Worm (Caenorhabditis elegans) whole organism, L3 larva: ENCODE measurements around the gene srx-108.

Source experiments
- R02D3.7 ChIP-seq: fragments of 150-350 bp; optimal IDR thresholded peaks from 2 replicates; lab custom pipeline; 2014; ENCODE audit warnings: missing biosample characterization, missing genetic modification characterization
- ZK546.5 ChIP-seq: sonication (generic microtip); optimal IDR thresholded peaks from 2 replicates; lab custom pipeline; 2017; ENCODE audit warnings: missing biosample characterization, missing genetic modification characterization
- aly-2 ChIP-seq: fragments of 150-350 bp; optimal IDR thresholded peaks from 2 replicates; lab custom pipeline; 2014; ENCODE audit warnings: missing biosample characterization, missing genetic modification characterization
- ama-1 ChIP-seq: fragments of 150-350 bp; optimal IDR thresholded peaks from 2 replicates; lab custom pipeline; 2018
- ceh-16 ChIP-seq: sonication (generic microtip); optimal IDR thresholded peaks from 2 replicates; lab custom pipeline; 2017; ENCODE audit warnings: missing biosample characterization, missing genetic modification characterization
- ceh-28 ChIP-seq: fragments of 150-350 bp; optimal IDR thresholded peaks from 2 replicates; lab custom pipeline; 2014; ENCODE audit warnings: missing biosample characterization, missing genetic modification reagents, missing genetic modification characterization
- ceh-82 ChIP-seq: fragments of 150-350 bp; optimal IDR thresholded peaks from 2 replicates; lab custom pipeline; 2014; ENCODE audit warnings: missing biosample characterization, missing genetic modification characterization
- ceh-9 ChIP-seq: sonication (generic microtip); optimal IDR thresholded peaks from 2 replicates; lab custom pipeline; 2018; ENCODE audit warnings: missing biosample characterization, missing genetic modification characterization
- daf-12 ChIP-seq: fragments of 150-350 bp; optimal IDR thresholded peaks from 2 replicates; lab custom pipeline; 2014; ENCODE audit warnings: missing biosample characterization, missing genetic modification reagents, missing genetic modification characterization
- egl-27 ChIP-seq: sonication (generic microtip); optimal IDR thresholded peaks from 4 replicates; lab custom pipeline; 2017; ENCODE audit warnings: missing biosample characterization, missing genetic modification reagents, missing genetic modification characterization
- egl-5 ChIP-seq: fragments of 150-350 bp; optimal IDR thresholded peaks from 2 replicates; lab custom pipeline; 2017; ENCODE audit warnings: missing biosample characterization, missing genetic modification reagents, missing genetic modification characterization, inconsistent platforms
- elt-1 ChIP-seq: fragments of 150-350 bp; optimal IDR thresholded peaks from 2 replicates; lab custom pipeline; 2014; ENCODE audit warnings: missing biosample characterization, missing genetic modification characterization
- elt-2 ChIP-seq: sonication (generic microtip); optimal IDR thresholded peaks from 2 replicates; lab custom pipeline; 2016; ENCODE audit warnings: missing genetic modification reagents, mild to moderate bottlenecking, missing genetic modification characterization, missing compliant biosample characterization
- elt-3 ChIP-seq, 3 experiments: fragments of 150-350 bp in 1 of 3; sonication (generic microtip) in 2 of 3; optimal IDR thresholded peaks; 2 replicates in 2 of 3; 4 replicates in 1 of 3; lab custom pipeline; 2014 to 2017; ENCODE audit warnings: missing biosample characterization in 3 of 3, missing genetic modification characterization in 3 of 3
- eor-1 ChIP-seq, 2 experiments: fragments of 150-350 bp; optimal IDR thresholded peaks; 2 replicates each; lab custom pipeline; 2014 to 2018; ENCODE audit warnings: missing biosample characterization in 2 of 2, missing genetic modification characterization in 2 of 2
- fkh-10 ChIP-seq: sonication (generic microtip); optimal IDR thresholded peaks from 2 replicates; lab custom pipeline; 2017; ENCODE audit warnings: missing biosample characterization, missing genetic modification reagents, missing genetic modification characterization
- fkh-2 ChIP-seq: fragments of 150-350 bp; optimal IDR thresholded peaks from 2 replicates; lab custom pipeline; 2014; ENCODE audit warnings: missing biosample characterization, missing genetic modification reagents, missing genetic modification characterization
- fos-1 ChIP-seq: fragments of 150-350 bp; optimal IDR thresholded peaks from 2 replicates; lab custom pipeline; 2014; ENCODE audit warnings: missing biosample characterization, missing genetic modification characterization
- hmg-11 ChIP-seq: sonication (generic microtip); optimal IDR thresholded peaks from 2 replicates; lab custom pipeline; 2016; ENCODE audit warnings: missing genetic modification characterization, missing compliant biosample characterization
- jun-1 ChIP-seq: fragments of 150-350 bp; optimal IDR thresholded peaks from 2 replicates; lab custom pipeline; 2014; ENCODE audit warnings: missing biosample characterization, missing genetic modification reagents, missing genetic modification characterization
- lin-15B ChIP-seq: fragments of 150-350 bp; optimal IDR thresholded peaks from 2 replicates; lab custom pipeline; 2014; ENCODE audit warnings: missing biosample characterization, missing genetic modification characterization
- lin-39 ChIP-seq: fragments of 150-350 bp; optimal IDR thresholded peaks from 2 replicates; lab custom pipeline; 2018; ENCODE audit warnings: missing biosample characterization, missing genetic modification reagents, missing genetic modification characterization
- lsy-12 ChIP-seq: sonication (generic microtip); optimal IDR thresholded peaks from 2 replicates; lab custom pipeline; 2016; ENCODE audit warnings: mild to moderate bottlenecking, missing genetic modification characterization, missing compliant biosample characterization
- mdl-1 ChIP-seq: fragments of 150-350 bp; optimal IDR thresholded peaks from 2 replicates; lab custom pipeline; 2014; ENCODE audit warnings: missing biosample characterization, missing genetic modification characterization
- mml-1 ChIP-seq: fragments of 150-350 bp; sonication (generic microtip); optimal IDR thresholded peaks from 3 replicates; lab custom pipeline; 2014; ENCODE audit warnings: missing biosample characterization, missing genetic modification characterization
- nfya-1 ChIP-seq: sonication (generic microtip); optimal IDR thresholded peaks from 2 replicates; lab custom pipeline; 2017; ENCODE audit warnings: missing genetic modification characterization, mild to moderate bottlenecking, missing compliant biosample characterization, antibody characterized with exemption, moderate library complexity; ENCODE audit not compliant: insufficient read depth
- nhr-11 ChIP-seq: fragments of 150-350 bp; optimal IDR thresholded peaks from 2 replicates; lab custom pipeline; 2014; ENCODE audit warnings: missing biosample characterization, missing genetic modification characterization
- nhr-12 ChIP-seq: fragments of 150-350 bp; optimal IDR thresholded peaks from 2 replicates; lab custom pipeline; 2014; ENCODE audit warnings: missing biosample characterization, missing genetic modification characterization
- nhr-23 ChIP-seq: fragments of 150-350 bp; optimal IDR thresholded peaks from 2 replicates; lab custom pipeline; 2014; ENCODE audit warnings: missing biosample characterization, missing genetic modification reagents, missing genetic modification characterization
- nhr-237 ChIP-seq: fragments of 150-350 bp; optimal IDR thresholded peaks from 2 replicates; lab custom pipeline; 2014; ENCODE audit warnings: missing biosample characterization, missing genetic modification characterization
- nhr-25 ChIP-seq: sonication (generic microtip); optimal IDR thresholded peaks from 2 replicates; lab custom pipeline; 2017; ENCODE audit warnings: missing biosample characterization, missing genetic modification characterization
- nhr-28 ChIP-seq: fragments of 150-350 bp; optimal IDR thresholded peaks from 2 replicates; lab custom pipeline; 2014; ENCODE audit warnings: missing biosample characterization, missing genetic modification characterization
- nhr-43 ChIP-seq: sonication (generic microtip); optimal IDR thresholded peaks from 2 replicates; lab custom pipeline; 2016; ENCODE audit warnings: mild to moderate bottlenecking, missing genetic modification characterization, missing compliant biosample characterization; ENCODE audit not compliant: poor library complexity, severe bottlenecking
- nhr-67 ChIP-seq: fragments of 150-350 bp; optimal IDR thresholded peaks from 2 replicates; lab custom pipeline; 2014; ENCODE audit warnings: missing biosample characterization, missing genetic modification characterization
- nhr-76 ChIP-seq: fragments of 150-350 bp; sonication (generic microtip); optimal IDR thresholded peaks from 5 replicates; lab custom pipeline; 2014; ENCODE audit warnings: missing biosample characterization, missing genetic modification characterization
- nhr-77 ChIP-seq: fragments of 150-350 bp; optimal IDR thresholded peaks from 2 replicates; lab custom pipeline; 2014; ENCODE audit warnings: missing biosample characterization, missing genetic modification characterization
- pha-4 ChIP-seq: fragments of 150-350 bp; optimal IDR thresholded peaks from 2 replicates; lab custom pipeline; 2014; ENCODE audit warnings: missing biosample characterization, missing genetic modification reagents, missing genetic modification characterization
- pqm-1 ChIP-seq: fragments of 150-350 bp; optimal IDR thresholded peaks from 2 replicates; lab custom pipeline; 2017; ENCODE audit warnings: missing biosample characterization, missing genetic modification characterization, inconsistent platforms
- sea-2 ChIP-seq: fragments of 150-350 bp; sonication (generic microtip); optimal IDR thresholded peaks from 4 replicates; lab custom pipeline; 2014; ENCODE audit warnings: missing biosample characterization, missing genetic modification reagents, missing genetic modification characterization
- skn-1 ChIP-seq: fragments of 150-350 bp; optimal IDR thresholded peaks from 2 replicates; lab custom pipeline; 2014; ENCODE audit warnings: missing biosample characterization, missing genetic modification characterization
- snpc-4 ChIP-seq: fragments of 150-350 bp; optimal IDR thresholded peaks from 2 replicates; lab custom pipeline; 2014; ENCODE audit warnings: missing biosample characterization, missing genetic modification characterization
- tbx-2 ChIP-seq: sonication (generic microtip); optimal IDR thresholded peaks from 2 replicates; lab custom pipeline; 2016; ENCODE audit warnings: mild to moderate bottlenecking, missing genetic modification characterization, missing compliant biosample characterization
- unc-39 ChIP-seq: sonication (generic microtip); optimal IDR thresholded peaks from 4 replicates; lab custom pipeline; 2017; ENCODE audit warnings: missing biosample characterization, missing genetic modification characterization
- unc-62 ChIP-seq: fragments of 150-350 bp; sonication (generic microtip); optimal IDR thresholded peaks from 4 replicates; lab custom pipeline; 2014; ENCODE audit warnings: missing biosample characterization, missing genetic modification reagents, missing genetic modification characterization
- zag-1 ChIP-seq: fragments of 150-350 bp; optimal IDR thresholded peaks from 2 replicates; lab custom pipeline; 2014; ENCODE audit warnings: missing biosample characterization, missing genetic modification characterization
- ztf-11 ChIP-seq: fragments of 150-350 bp; optimal IDR thresholded peaks from 2 replicates; lab custom pipeline; 2014; ENCODE audit warnings: missing biosample characterization, missing genetic modification characterization
- ztf-4 ChIP-seq: fragments of 150-350 bp; optimal IDR thresholded peaks from 2 replicates; lab custom pipeline; 2014; ENCODE audit warnings: missing biosample characterization, missing genetic modification characterization

srx-108 gene

DNA sequence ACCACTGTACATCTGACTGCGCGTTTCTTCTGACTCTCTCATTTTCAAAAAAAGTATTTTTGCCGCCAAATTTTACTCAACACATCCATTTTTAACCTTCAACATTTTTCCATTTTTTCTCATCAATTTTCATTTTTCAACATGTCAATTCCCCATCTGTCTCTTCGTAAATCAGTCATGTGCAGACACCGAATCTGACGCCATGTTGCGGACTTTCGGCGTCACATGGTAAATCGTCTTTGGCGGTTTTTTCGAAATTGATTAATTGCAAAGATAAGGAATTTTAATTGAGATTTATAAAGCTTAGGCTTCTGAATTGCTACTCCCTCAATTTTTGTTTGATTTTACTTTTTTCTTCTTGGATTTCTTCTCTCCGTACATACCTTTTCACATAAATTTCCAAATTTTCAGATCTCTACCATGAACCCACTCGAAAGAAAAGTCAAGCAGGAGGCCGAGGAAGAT, 22.6 kb upstream of the srx-108 start, which contains the start of gene F19B10.1:
Gene F19B10.1, plus strand, starts transcription at position 415 of the 465 bp plus-strand sequence.
- TF ChIP-seq skn-1 (tag; lab: Kevin White, UChicago) (no peak), fkh-2 (tag; lab: Kevin White, UChicago) (no peak), elt-1 (peak; percentile 44), eor-1 (tag; optimal IDR thresholded peaks at IDR 0.05; lab: Kevin White, UChicago) (no peak), ceh-82 (no peak), nhr-77 (no peak), pha-4 (tag; lab: Kevin White, UChicago) (peak; percentile 81), lin-15B (tag; lab: Kevin White, UChicago) (peak; percentile 65), ztf-11 (tag; lab: Kevin White, UChicago) (no peak), mdl-1 (tag; lab: Kevin White, UChicago) (no peak), ceh-9 (tag; lab: Kevin White, UChicago) (no peak), nhr-12 (tag; lab: Kevin White, UChicago) (no peak), sea-2 (GFP tag; lab: Kevin White, UChicago) (no peak), mml-1 (no peak), aly-2 (tag; lab: Kevin White, UChicago) (no peak), unc-62 (peak; percentile 63), ceh-16 (no peak), unc-39 (tag; lab: Kevin White, UChicago) (no peak), tbx-2 (tag; lab: Kevin White, UChicago) (no peak), nhr-76 (tag; lab: Kevin White, UChicago) (no peak), lsy-12 (no peak), lin-39 (peak; percentile 45), nhr-11 (tag; lab: Kevin White, UChicago) (no peak), nhr-28 (tag; lab: Kevin White, UChicago) (no peak), ZK546.5 (tag; lab: Kevin White, UChicago) (no peak), nhr-23 (tag; lab: Kevin White, UChicago) (peak; percentile 65), snpc-4 (tag; lab: Kevin White, UChicago) (peak; percentile 62), fkh-10 (GFP tag; lab: Kevin White, UChicago) (no peak), nhr-43 (tag; lab: Kevin White, UChicago) (peak; percentile 50), fos-1 (tag; lab: Kevin White, UChicago) (no peak), ama-1 (lab: Kevin White, UChicago) (no peak), elt-3 (tag; optimal IDR thresholded peaks at IDR 0.05; lab: Kevin White, UChicago) (no peak), egl-5 (tag; lab: Kevin White, UChicago) (peak; percentile 34), jun-1 (tag; lab: Kevin White, UChicago) (no peak), daf-12 (no peak), egl-27 (no peak), pqm-1 (tag; lab: Kevin White, UChicago) (no peak), ztf-4 (tag; lab: Kevin White, UChicago) (no peak), nhr-237 (tag; lab: Kevin White, UChicago) (no peak), nfya-1 (tag; lab: Kevin White, UChicago) (peak; percentile 81), nhr-67 (tag; lab: Kevin White, UChicago) (no peak), ceh-28 (tag; lab: Kevin White, UChicago) (no peak), hmg-11 (tag; lab: Kevin White, UChicago) (no peak), elt-2 (peak; percentile 70), zag-1 (tag; lab: Kevin White, UChicago) (no peak), R02D3.7 (tag; lab: Kevin White, UChicago) (peak; percentile 74), nhr-25 (tag; lab: Kevin White, UChicago) (peak; percentile 85)
- TF ChIP-seq, all 47 proteins: peak for 13
